Fruit fly (Drosophila melanogaster): ENCODE results near the gene B4.

Gene B4

dm6 chr2L:13550488-13551033 is 1.4 kb upstream of the B4 start:
- no peak for TF ChIP-seq CG32121 (GFP tag; IDR thresholded peaks at IDR 0.05)
- TF ChIP-seq EcR (GFP tag; optimal IDR thresholded peaks at IDR 0.05): no peak
- peak; percentile 79 for TF ChIP-seq gl (tag; optimal IDR thresholded peaks at IDR 0.05)
- TF ChIP-seq CG9948 (tag; optimal IDR thresholded peaks at IDR 0.05): no peak
- peak; percentile 10 for TF ChIP-seq Snoo (tag; optimal IDR thresholded peaks at IDR 0.05)
- peak; percentile 71; the same call in 2 of the 3 replicates for TF ChIP-seq CG4496 (GFP tag; IDR thresholded peaks at IDR 0.05)
- no peak for TF ChIP-seq Pif1A (GFP tag; optimal IDR thresholded peaks at IDR 0.05)
- peak; percentile 30 for TF ChIP-seq CG34367 (tag; optimal IDR thresholded peaks at IDR 0.05)
- TF ChIP-seq CG14655 (GFP tag; optimal IDR thresholded peaks at IDR 0.05): peak; percentile 54
- TF ChIP-seq Ets98B (GFP tag; IDR thresholded peaks at IDR 0.05): peak; percentile 62; the same call in 1 of the 2 replicates
- peak; percentile 39 for TF ChIP-seq CG8301 (tag; optimal IDR thresholded peaks at IDR 0.05)
- peak; percentile 67 for TF ChIP-seq CG13204 (GFP tag; optimal IDR thresholded peaks at IDR 0.05)
- peak; percentile 3 for TF ChIP-seq Pif1B (GFP tag; optimal IDR thresholded peaks at IDR 0.05)
- TF ChIP-seq CG8159 (tag; optimal IDR thresholded peaks at IDR 0.05): peak; percentile 17
- TF ChIP-seq CG17806 (tag; optimal IDR thresholded peaks at IDR 0.05): no peak

dm6 chr2L:13549973-13550458 is 888 bp upstream of the B4 start, which contains the start of gene kuz:
kuz (plus strand) TSS chr2L:13550139.
- peak; percentile 11 for TF ChIP-seq CG8159 (tag; optimal IDR thresholded peaks at IDR 0.05)
- TF ChIP-seq Pif1A (GFP tag; optimal IDR thresholded peaks at IDR 0.05): peak; percentile 48
- peak; percentile 66 for TF ChIP-seq CG32121 (GFP tag; IDR thresholded peaks at IDR 0.05)
- TF ChIP-seq gl (tag; optimal IDR thresholded peaks at IDR 0.05): peak; percentile 4
- TF ChIP-seq CG9948 (tag; optimal IDR thresholded peaks at IDR 0.05): no peak
- peak; percentile 56 for TF ChIP-seq EcR (GFP tag; optimal IDR thresholded peaks at IDR 0.05)
- peak; percentile 5 for TF ChIP-seq CG15710 (tag; optimal IDR thresholded peaks at IDR 0.05)
- TF ChIP-seq CG17806 (tag; optimal IDR thresholded peaks at IDR 0.05): no peak
- TF ChIP-seq Pif1B (GFP tag; optimal IDR thresholded peaks at IDR 0.05): peak; percentile 54
- peak; percentile 1 for TF ChIP-seq CG13204 (GFP tag; optimal IDR thresholded peaks at IDR 0.05)
- peak; percentile 70 for TF ChIP-seq CG4496 (GFP tag; IDR thresholded peaks at IDR 0.05)
- TF ChIP-seq D1 (tag; optimal IDR thresholded peaks at IDR 0.05): no peak
- peak; percentile 63; the same call in 1 of the 2 replicates for TF ChIP-seq CG12605 (GFP tag; IDR thresholded peaks at IDR 0.05)
- TF ChIP-seq Ets98B (GFP tag; IDR thresholded peaks at IDR 0.05): peak; percentile 70
- TF ChIP-seq CG34367 (tag; optimal IDR thresholded peaks at IDR 0.05): peak; percentile 19

dm6 chr2L:13547738-13548726 is 1.1 kb downstream of the B4 start:
- TF ChIP-seq CG10348 (GFP tag; IDR thresholded peaks at IDR 0.05): no peak
- no peak for TF ChIP-seq CG12605 (GFP tag; IDR thresholded peaks at IDR 0.05)
- TF ChIP-seq CG8159 (tag; optimal IDR thresholded peaks at IDR 0.05): peak; percentile 82
- peak; percentile 70 for TF ChIP-seq Snoo (tag; optimal IDR thresholded peaks at IDR 0.05)
- TF ChIP-seq gl (tag; optimal IDR thresholded peaks at IDR 0.05): no peak
- peak; percentile 68 for TF ChIP-seq CG8301 (tag; optimal IDR thresholded peaks at IDR 0.05)
- peak; percentile 91 for TF ChIP-seq CG13204 (GFP tag; optimal IDR thresholded peaks at IDR 0.05)
- peak; percentile 63 for TF ChIP-seq CG17806 (tag; optimal IDR thresholded peaks at IDR 0.05)
- TF ChIP-seq EcR (GFP tag; optimal IDR thresholded peaks at IDR 0.05): no peak
- peak; percentile 85 for TF ChIP-seq CG14655 (GFP tag; optimal IDR thresholded peaks at IDR 0.05)
- TF ChIP-seq fd96Ca (GFP tag; IDR thresholded peaks at IDR 0.05): peak; percentile 5; the same call in 1 of the 3 replicates
- TF ChIP-seq Pif1A (GFP tag; optimal IDR thresholded peaks at IDR 0.05): peak; percentile 79
- TF ChIP-seq CG9948 (tag; optimal IDR thresholded peaks at IDR 0.05): peak; percentile 78
- TF ChIP-seq Ets98B (GFP tag; IDR thresholded peaks at IDR 0.05): no peak; the same call in 1 of the 2 replicates
- TF ChIP-seq rn (GFP tag; IDR thresholded peaks at IDR 0.05): 0 out of 2 replicates have a peak, but pooled peaks have one; percentile 4
- TF ChIP-seq CG4496 (GFP tag; IDR thresholded peaks at IDR 0.05): peak; percentile 59
- TF ChIP-seq CG32121 (GFP tag; IDR thresholded peaks at IDR 0.05): no peak
- peak; percentile 80 for TF ChIP-seq CG15710 (tag; optimal IDR thresholded peaks at IDR 0.05)
- no peak for TF ChIP-seq D1 (tag; optimal IDR thresholded peaks at IDR 0.05)
- peak; percentile 65 for TF ChIP-seq CG34367 (tag; optimal IDR thresholded peaks at IDR 0.05)
- peak; percentile 59 for TF ChIP-seq Pif1B (GFP tag; optimal IDR thresholded peaks at IDR 0.05)

- TF ChIP-seq CG10348 (GFP tag; IDR thresholded peaks at IDR 0.05) (no peak), gl (tag; optimal IDR thresholded peaks at IDR 0.05) (peak; percentile 95), rn (GFP tag; IDR thresholded peaks at IDR 0.05) (peak; percentile 3; the same call in 1 of the 2 replicates), CG32121 (GFP tag; IDR thresholded peaks at IDR 0.05) (peak; percentile 67; the same call in 1 of the 2 replicates), Pif1B (GFP tag; optimal IDR thresholded peaks at IDR 0.05) (peak; percentile 65), Ets98B (GFP tag; IDR thresholded peaks at IDR 0.05) (peak; percentile 79), EcR (GFP tag; optimal IDR thresholded peaks at IDR 0.05) (peak; percentile 66), CG15710 (tag; optimal IDR thresholded peaks at IDR 0.05) (peak; percentile 88), CG9948 (tag; optimal IDR thresholded peaks at IDR 0.05) (peak; percentile 67), CG13204 (GFP tag; optimal IDR thresholded peaks at IDR 0.05) (peak; percentile 96), Pif1A (GFP tag; optimal IDR thresholded peaks at IDR 0.05) (peak; percentile 59), CG8301 (tag; optimal IDR thresholded peaks at IDR 0.05) (peak; percentile 34), CG12605 (GFP tag; IDR thresholded peaks at IDR 0.05) (peak; percentile 89), CG17806 (tag; optimal IDR thresholded peaks at IDR 0.05) (peak; percentile 74), Snoo (tag; optimal IDR thresholded peaks at IDR 0.05) (no peak), CG34367 (tag; optimal IDR thresholded peaks at IDR 0.05) (peak; percentile 85), CG4496 (GFP tag; IDR thresholded peaks at IDR 0.05) (peak; percentile 82), fd96Ca (GFP tag; IDR thresholded peaks at IDR 0.05) (peak; percentile 59; the same call in 2 of the 3 replicates), D1 (tag; optimal IDR thresholded peaks at IDR 0.05) (peak; percentile 52), CG14655 (GFP tag; optimal IDR thresholded peaks at IDR 0.05) (peak; percentile 56), CG8159 (tag; optimal IDR thresholded peaks at IDR 0.05) (peak; percentile 79)
These were observed 3.5 kb downstream of the B4 start for dm6 chr2L:13545678-13546077.

Measured in whole organism, pupa.